Fruit fly (Drosophila melanogaster) whole organism, embryonic: ENCODE data around the gene Snx21.

Experiments
- Atf3 ChIP-seq: fragments of 200-800 bp; sonication (Bioruptor generic); optimal IDR thresholded peaks from 3 replicates; lab custom pipeline; 2016; ENCODE audit warnings: missing biosample characterization, missing genetic modification characterization
- Blimp-1 ChIP-seq: fragments of 200-800 bp; sonication (Bioruptor generic); optimal IDR thresholded peaks from 3 replicates; lab custom pipeline; 2018; ENCODE audit warnings: missing biosample characterization, missing genetic modification characterization, mild to moderate bottlenecking, moderate library complexity, missing genetic modification reagents
- CG10366 ChIP-seq: fragments of 200-800 bp; sonication (Bioruptor generic); IDR thresholded peaks from 2 replicates; pipeline ENCODE4 v1.3.6; 2022; ENCODE audit warnings: missing biosample characterization, missing genetic modification characterization
- CG10462 ChIP-seq: fragments of 200-800 bp; sonication (Bioruptor generic); optimal IDR thresholded peaks from 2 replicates; lab custom pipeline; 2016; ENCODE audit warnings: missing biosample characterization, missing genetic modification characterization
- CG11093 ChIP-seq: fragments of 200-800 bp; sonication (Bioruptor generic); IDR thresholded peaks from 3 replicates; pipeline ENCODE4 v1.3.6; 2022; ENCODE audit warnings: missing biosample characterization, missing genetic modification characterization
- CG15073 ChIP-seq: fragments of 200-800 bp; sonication (Bioruptor generic); optimal IDR thresholded peaks from 2 replicates; lab custom pipeline; 2016; ENCODE audit warnings: missing biosample characterization, missing genetic modification characterization
- CG17328 ChIP-seq: fragments of 200-800 bp; sonication (Bioruptor generic); IDR thresholded peaks from 2 replicates; pipeline ENCODE4 v1.3.6; 2022; ENCODE audit warnings: missing biosample characterization, missing genetic modification characterization
- CG32532 ChIP-seq: fragments of 200-800 bp; sonication (Bioruptor generic); IDR thresholded peaks from 2 replicates; pipeline ENCODE4 v1.3.6; 2022; ENCODE audit warnings: missing biosample characterization, missing genetic modification characterization
- CG32767 ChIP-seq: fragments of 200-800 bp; sonication (Bioruptor generic); IDR thresholded peaks from 2 replicates; pipeline ENCODE4 v1.3.6; 2022; ENCODE audit warnings: missing biosample characterization, missing genetic modification characterization
- CG34224 ChIP-seq: fragments of 200-800 bp; sonication (Bioruptor generic); IDR thresholded peaks from 3 replicates; pipeline ENCODE4 v1.3.6; 2022; ENCODE audit warnings: missing biosample characterization, missing genetic modification characterization; ENCODE audit not compliant: partially characterized antibody
- CG34422 ChIP-seq: fragments of 200-800 bp; sonication (Bioruptor generic); IDR thresholded peaks from 3 replicates; pipeline ENCODE4 v1.3.6; 2022; ENCODE audit warnings: missing biosample characterization, missing genetic modification characterization
- CG42726 ChIP-seq: fragments of 200-800 bp; sonication (Bioruptor generic); IDR thresholded peaks from 2 replicates; pipeline ENCODE4 v1.3.6; 2022; ENCODE audit warnings: missing biosample characterization, missing genetic modification characterization; ENCODE audit not compliant: partially characterized antibody
- CG4820 ChIP-seq: fragments of 200-800 bp; sonication (Bioruptor generic); optimal IDR thresholded peaks from 3 replicates; lab custom pipeline; 2016; ENCODE audit warnings: missing biosample characterization, missing genetic modification characterization
- CG7271 ChIP-seq: fragments of 200-800 bp; sonication (Bioruptor generic); optimal IDR thresholded peaks from 2 replicates; lab custom pipeline; 2018; ENCODE audit warnings: missing biosample characterization, mild to moderate bottlenecking, missing genetic modification characterization, moderate library complexity
- CG8290 ChIP-seq, 3 experiments: fragments of 200-800 bp; sonication (Bioruptor generic); optimal IDR thresholded peaks; 2 replicates each; lab custom pipeline; 2016 to 2019; ENCODE audit warnings: missing biosample characterization in 3 of 3, missing genetic modification characterization in 3 of 3, mild to moderate bottlenecking in 2 of 3, moderate library complexity in 1 of 3
- CG9727 ChIP-seq: fragments of 200-800 bp; sonication (Bioruptor generic); optimal IDR thresholded peaks from 3 replicates; lab custom pipeline; 2017; ENCODE audit warnings: missing biosample characterization, mild to moderate bottlenecking, missing genetic modification characterization
- CG9817 ChIP-seq: fragments of 200-800 bp; sonication (Bioruptor generic); optimal IDR thresholded peaks from 2 replicates; lab custom pipeline; 2018; ENCODE audit warnings: missing biosample characterization, mild to moderate bottlenecking, missing genetic modification characterization, moderate library complexity
- Dfd ChIP-seq, 2 experiments: fragments of >200 bp; optimal IDR thresholded peaks; 2 replicates each; lab custom pipeline; 2017; ENCODE audit warnings: missing biosample characterization in 2 of 2, missing genetic modification characterization in 2 of 2
- Doc3 ChIP-seq: fragments of 200-800 bp; sonication (Bioruptor generic); IDR thresholded peaks from 3 replicates; pipeline ENCODE4 v1.3.6; 2022; ENCODE audit warnings: missing biosample characterization, missing genetic modification characterization; ENCODE audit not compliant: partially characterized antibody
- Drgx ChIP-seq: fragments of 200-800 bp; sonication (Bioruptor generic); IDR thresholded peaks from 2 replicates; pipeline ENCODE4 v1.3.6; 2022; ENCODE audit warnings: missing biosample characterization, missing genetic modification characterization
- Elba2 ChIP-seq: fragments of 200-800 bp; sonication (Bioruptor generic); optimal IDR thresholded peaks from 3 replicates; lab custom pipeline; 2016; ENCODE audit warnings: missing biosample characterization, missing genetic modification characterization
- HLHmδ ChIP-seq: fragments of 200-800 bp; sonication (Bioruptor generic); optimal IDR thresholded peaks from 2 replicates; lab custom pipeline; 2018; ENCODE audit warnings: missing biosample characterization, mild to moderate bottlenecking, missing genetic modification characterization, moderate library complexity
- HmgZ ChIP-seq: fragments of 200-800 bp; sonication (Bioruptor generic); optimal IDR thresholded peaks from 2 replicates; lab custom pipeline; 2018; ENCODE audit warnings: missing biosample characterization, mild to moderate bottlenecking, missing genetic modification characterization
- Meics ChIP-seq: fragments of 200-800 bp; sonication (Bioruptor generic); optimal IDR thresholded peaks from 2 replicates; lab custom pipeline; 2017; ENCODE audit warnings: missing biosample characterization, mild to moderate bottlenecking, missing genetic modification characterization
- NFAT ChIP-seq: fragments of 200-800 bp; sonication (Bioruptor generic); IDR thresholded peaks from 2 replicates; pipeline ENCODE4 v1.3.6; 2022; ENCODE audit warnings: missing biosample characterization, missing genetic modification characterization
- NK7.1 ChIP-seq: fragments of 200-800 bp; sonication (Bioruptor generic); optimal IDR thresholded peaks from 3 replicates; lab custom pipeline; 2016; ENCODE audit warnings: missing biosample characterization, missing genetic modification characterization
- Nf-YA ChIP-seq: fragments of 200-800 bp; sonication (Bioruptor generic); IDR thresholded peaks from 2 replicates; pipeline ENCODE4 v1.3.6; 2022; ENCODE audit warnings: missing biosample characterization, missing genetic modification characterization
- Pdp1 ChIP-seq, 2 experiments: fragments of 200-800 bp; sonication (Bioruptor generic); optimal IDR thresholded peaks; 3 replicates each; lab custom pipeline; 2016; ENCODE audit warnings: missing biosample characterization in 2 of 2, missing genetic modification characterization in 2 of 2, mild to moderate bottlenecking in 1 of 2, moderate library complexity in 1 of 2
- Ptx1 ChIP-seq: fragments of 200-800 bp; sonication (Bioruptor generic); IDR thresholded peaks from 2 replicates; pipeline ENCODE4 v1.3.6; 2022; ENCODE audit warnings: missing biosample characterization, missing genetic modification characterization
- Rfx ChIP-seq: fragments of 200-800 bp; sonication (Bioruptor generic); IDR thresholded peaks from 2 replicates; pipeline ENCODE4 v1.3.6; 2022; ENCODE audit warnings: missing biosample characterization, missing genetic modification characterization
- Side ChIP-seq: fragments of 200-800 bp; sonication (Bioruptor generic); optimal IDR thresholded peaks from 2 replicates; lab custom pipeline; 2016; ENCODE audit warnings: missing biosample characterization, missing genetic modification characterization
- ap ChIP-seq: fragments of 200-800 bp; sonication (Bioruptor generic); IDR thresholded peaks from 2 replicates; pipeline ENCODE4 v1.3.6; 2022; ENCODE audit warnings: missing biosample characterization, missing genetic modification characterization
- bab2 ChIP-seq: fragments of 200-800 bp; sonication (Bioruptor generic); optimal IDR thresholded peaks from 2 replicates; lab custom pipeline; 2016; ENCODE audit warnings: missing biosample characterization, missing genetic modification characterization
- bsh ChIP-seq, 2 experiments: fragments of 200-800 bp; sonication (Bioruptor generic); optimal IDR thresholded peaks; 2 replicates each; lab custom pipeline; 2017 to 2018; ENCODE audit warnings: mild to moderate bottlenecking in 2 of 2, missing biosample characterization in 2 of 2, missing genetic modification characterization in 2 of 2, moderate library complexity in 1 of 2
- btn ChIP-seq: fragments of 200-800 bp; sonication (Bioruptor generic); optimal IDR thresholded peaks from 2 replicates; lab custom pipeline; 2016; ENCODE audit warnings: missing biosample characterization, missing genetic modification characterization
- croc ChIP-seq: fragments of 200-800 bp; sonication (Bioruptor generic); conservative IDR thresholded peaks from 3 replicates; pipeline ENCODE4 v1.3.6; 2022; ENCODE audit warnings: missing biosample characterization, missing genetic modification characterization
- ewg ChIP-seq: fragments of 200-800 bp; sonication (Bioruptor generic); optimal IDR thresholded peaks from 3 replicates; lab custom pipeline; 2017; ENCODE audit warnings: mild to moderate bottlenecking, missing biosample characterization, missing genetic modification reagents, missing genetic modification characterization
- gcm ChIP-seq: fragments of 200-800 bp; sonication (Bioruptor generic); optimal IDR thresholded peaks from 2 replicates; lab custom pipeline; 2019; ENCODE audit warnings: missing biosample characterization, mild to moderate bottlenecking, missing genetic modification characterization, moderate library complexity
- hkb ChIP-seq, 2 experiments: fragments of 200-800 bp in 1 of 2; fragments of >200 bp in 1 of 2; sonication (Bioruptor generic) in 1 of 2; IDR thresholded peaks in 1 of 2; optimal IDR thresholded peaks in 1 of 2; 2 replicates each; pipeline versions ENCODE4 v1.3.6 to Lab custom; 2017 to 2022; ENCODE audit warnings: missing biosample characterization in 1 of 2, missing genetic modification characterization in 1 of 2
- mirr ChIP-seq: fragments of 200-800 bp; sonication (Bioruptor generic); optimal IDR thresholded peaks from 3 replicates; lab custom pipeline; 2018; ENCODE audit warnings: missing biosample characterization, mild to moderate bottlenecking, missing genetic modification characterization
- otp ChIP-seq: fragments of 200-800 bp; sonication (Bioruptor generic); IDR thresholded peaks from 3 replicates; pipeline ENCODE4, ENCODE4 v1.3.6; 2022; ENCODE audit warnings: missing biosample characterization, missing genetic modification characterization
- pfk ChIP-seq: fragments of 200-800 bp; sonication (Bioruptor generic); optimal IDR thresholded peaks from 2 replicates; lab custom pipeline; 2018; ENCODE audit warnings: missing biosample characterization, mild to moderate bottlenecking, missing genetic modification characterization, moderate library complexity
- pum ChIP-seq: fragments of 200-800 bp; sonication (Bioruptor generic); optimal IDR thresholded peaks from 2 replicates; lab custom pipeline; 2016; ENCODE audit warnings: missing biosample characterization, missing genetic modification characterization
- sim ChIP-seq: fragments of 200-800 bp; sonication (Bioruptor generic); IDR thresholded peaks from 2 replicates; pipeline ENCODE4 v1.3.6; 2022; ENCODE audit warnings: missing biosample characterization, missing genetic modification characterization
- tio ChIP-seq: fragments of 200-800 bp; sonication (Bioruptor generic); optimal IDR thresholded peaks from 2 replicates; lab custom pipeline; 2017; ENCODE audit warnings: missing biosample characterization, missing genetic modification characterization, inconsistent platforms
- tll ChIP-seq, 2 experiments: fragments of 200-800 bp in 1 of 2; fragments of >200 bp in 1 of 2; sonication (Bioruptor generic) in 1 of 2; optimal IDR thresholded peaks; 2 replicates each; lab custom pipeline; 2017 to 2019; ENCODE audit warnings: missing biosample characterization in 2 of 2, missing genetic modification characterization in 2 of 2, mild to moderate bottlenecking in 1 of 2, moderate library complexity in 1 of 2
- trem ChIP-seq: fragments of 200-800 bp; optimal IDR thresholded peaks from 3 replicates; lab custom pipeline; 2019; ENCODE audit warnings: missing biosample characterization, mild to moderate bottlenecking, missing genetic modification characterization, moderate library complexity
- vvl ChIP-seq: fragments of 200-800 bp; sonication (Bioruptor generic); IDR thresholded peaks from 2 replicates; pipeline ENCODE4 v1.3.6; 2022; ENCODE audit warnings: missing biosample characterization, missing genetic modification characterization
- wek ChIP-seq: fragments of 200-800 bp; sonication (Bioruptor generic); optimal IDR thresholded peaks from 3 replicates; lab custom pipeline; 2018; ENCODE audit warnings: missing biosample characterization, mild to moderate bottlenecking, missing genetic modification characterization, moderate library complexity

Gene Snx21

DNA sequence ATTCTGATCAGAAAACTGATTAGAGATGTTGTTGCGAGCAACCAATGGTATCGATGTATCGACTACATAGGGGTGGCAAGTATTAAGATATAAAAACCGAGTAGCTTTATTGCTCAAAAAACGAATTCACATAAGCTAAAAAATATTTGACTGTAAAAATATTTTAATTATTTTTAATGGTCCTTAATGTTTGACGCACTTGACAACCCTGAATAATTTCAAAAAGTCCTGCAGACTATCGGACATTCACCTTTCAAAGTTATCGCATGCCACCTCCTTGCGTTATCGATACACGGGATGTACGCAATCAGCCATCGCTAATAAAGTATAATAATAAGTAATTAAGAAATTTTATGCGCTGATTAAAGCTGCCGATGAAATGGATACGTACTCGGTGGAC, 5.8 kb downstream of the Snx21 start, which contains the start of the genes HemK2, Snapin and Tnpo-SR (continued):
- TF ChIP-seq bsh (GFP tag; optimal IDR thresholded peaks at IDR 0.05; lab: Kevin White, UChicago) (peak in 1 of 2 experiments; percentile 88), wek (GFP tag; lab: Kevin White, UChicago) (no peak), NFAT (GFP tag; lab: Robert Waterston, UW) (peak; percentile 94), Nf-YA (peak; percentile 83), CG9817 (tag; lab: Kevin White, UChicago) (peak; percentile 94), hkb (optimal IDR thresholded peaks at IDR 0.05; lab: Kevin White, UChicago) (no peak), hkb (GFP tag; IDR thresholded peaks at IDR 0.05; lab: Robert Waterston, UW) (peak; percentile 93), croc (GFP tag; lab: Robert Waterston, UW) (peak; percentile 91), CG11093 (GFP tag; lab: Robert Waterston, UW) (peak; percentile 91), HmgZ (peak; percentile 93), CG9727 (GFP tag; lab: Kevin White, UChicago) (peak; percentile 92), Rfx (GFP tag; lab: Robert Waterston, UW) (peak; percentile 97), Pdp1 (GFP tag; optimal IDR thresholded peaks at IDR 0.05; lab: Kevin White, UChicago) (peak; percentile 86 to 88), Elba2 (GFP tag; lab: Kevin White, UChicago) (peak; percentile 77), Side (peak; percentile 79), Drgx (GFP tag; lab: Robert Waterston, UW) (peak; percentile 87), bab2 (GFP tag; lab: Kevin White, UChicago) (peak; percentile 90), CG7271 (tag; lab: Kevin White, UChicago) (peak; percentile 73), HLHmδ (no peak), CG15073 (peak; percentile 34), Meics (GFP tag; lab: Kevin White, UChicago) (peak; percentile 88), mirr (peak; percentile 76), CG42726 (GFP tag; lab: Robert Waterston, UW) (peak; percentile 85), CG10366 (GFP tag; lab: Robert Waterston, UW) (peak; percentile 93), ewg (GFP tag; lab: Kevin White, UChicago) (peak; percentile 80), pfk (GFP tag; lab: Kevin White, UChicago) (peak; percentile 28), sim (GFP tag; lab: Robert Waterston, UW) (peak; percentile 72; the same call in 1 of the 2 replicates), CG17328 (GFP tag; lab: Robert Waterston, UW) (peak; percentile 91), otp (GFP tag; lab: Robert Waterston, UW) (peak; percentile 86), Atf3 (GFP tag; lab: Kevin White, UChicago) (peak; percentile 84), tio (GFP tag; lab: Kevin White, UChicago) (no peak), Dfd (GFP tag; optimal IDR thresholded peaks at IDR 0.05; lab: Kevin White, UChicago) (no peak), btn (peak; percentile 53), CG34224 (GFP tag; lab: Robert Waterston, UW) (peak; percentile 97), CG32767 (GFP tag; lab: Robert Waterston, UW) (peak; percentile 83; the same call in 1 of the 2 replicates), Doc3 (GFP tag; lab: Robert Waterston, UW) (peak; percentile 98), vvl (peak; percentile 97), pum (peak; percentile 79), Blimp-1 (GFP tag; lab: Kevin White, UChicago) (peak; percentile 87), tll (GFP tag; optimal IDR thresholded peaks at IDR 0.05; lab: Kevin White, UChicago) (peak in 1 of 2 experiments; percentile 1), CG4820 (GFP tag; lab: Kevin White, UChicago) (peak; percentile 91), ap (GFP tag; lab: Robert Waterston, UW) (peak; percentile 89), NK7.1 (GFP tag; lab: Kevin White, UChicago) (peak; percentile 57), Ptx1 (GFP tag; lab: Robert Waterston, UW) (peak; percentile 96), CG32532 (peak; percentile 93), CG8290 (GFP tag; optimal IDR thresholded peaks at IDR 0.05; lab: Kevin White, UChicago) (peak; percentile 86), CG8290 (tag; optimal IDR thresholded peaks at IDR 0.05; lab: Kevin White, UChicago) (peak; percentile 83 to 92), trem (tag; lab: Kevin White, UChicago) (peak; percentile 95), gcm (peak; percentile 86), CG10462 (GFP tag; lab: Kevin White, UChicago) (peak; percentile 82), CG34422 (GFP tag; lab: Robert Waterston, UW) (peak; percentile 96)
